Fruit fly (Drosophila melanogaster): ENCODE measurements around the gene Smyd5.

The Smyd5 gene

dm6 chr3R:21203660-21204499 lies 14.7 kb downstream of the Smyd5 start (continued):
- no peak for TF ChIP-seq Doc3 (GFP tag; IDR thresholded peaks at IDR 0.05; ENCODE audit: partially characterized antibody)
- peak; percentile 84 for TF ChIP-seq chm (GFP tag; IDR thresholded peaks at IDR 0.05)
- TF ChIP-seq CG1024 (GFP tag; IDR thresholded peaks at IDR 0.05) = peak; percentile 39; the same call in 1 of the 2 replicates
- peak; percentile 25 for TF ChIP-seq grn (GFP tag; optimal IDR thresholded peaks at IDR 0.05)
- TF ChIP-seq fd64A (GFP tag; optimal IDR thresholded peaks at IDR 0.05) = peak; percentile 96
- no peak for TF ChIP-seq MESR4 (GFP tag; optimal IDR thresholded peaks at IDR 0.05)
- TF ChIP-seq esg (GFP tag; conservative IDR thresholded peaks at IDR 0.05) = no peak
- TF ChIP-seq shn (GFP tag; optimal IDR thresholded peaks at IDR 0.05) = no peak
- peak; percentile 96 for TF ChIP-seq HLHmδ (GFP tag; optimal IDR thresholded peaks at IDR 0.05)
- TF ChIP-seq CG2875 (GFP tag; optimal IDR thresholded peaks at IDR 0.05) = peak; percentile 70
- TF ChIP-seq ken (GFP tag; IDR thresholded peaks at IDR 0.05) = peak; percentile 57; the same call in 2 of the 3 replicates
- no peak for TF ChIP-seq hb (GFP tag; IDR thresholded peaks at IDR 0.05; ENCODE audit: partially characterized antibody)
- TF ChIP-seq Mad (GFP tag; optimal IDR thresholded peaks at IDR 0.05) = no peak
- no peak for TF ChIP-seq Jarid2 (GFP tag; optimal IDR thresholded peaks at IDR 0.05)
- TF ChIP-seq Spps (tag; optimal IDR thresholded peaks at IDR 0.05) = peak; percentile 66
- peak; percentile 52 for TF ChIP-seq onecut (GFP tag; IDR thresholded peaks at IDR 0.05)
- TF ChIP-seq CG12155 (GFP tag; optimal IDR thresholded peaks at IDR 0.05) = no peak
- TF ChIP-seq sqz (GFP tag; optimal IDR thresholded peaks at IDR 0.05) = peak; percentile 90
- TF ChIP-seq unc-4 (GFP tag; IDR thresholded peaks at IDR 0.05; ENCODE audit: partially characterized antibody) = 0 out of 2 replicates have a peak, but pooled peaks have one; percentile 26
- no peak for TF ChIP-seq CG9215 (GFP tag; IDR thresholded peaks at IDR 0.05)
- peak; percentile 97 for TF ChIP-seq z (GFP tag; IDR thresholded peaks at IDR 0.05)
- TF ChIP-seq grau (tag; optimal IDR thresholded peaks at IDR 0.05) = no peak
- no peak for TF ChIP-seq nmo (GFP tag; optimal IDR thresholded peaks at IDR 0.05)
- TF ChIP-seq CG17802 (tag; optimal IDR thresholded peaks at IDR 0.05) = no peak
- no peak for TF ChIP-seq Ssrp (tag; optimal IDR thresholded peaks at IDR 0.05)
- TF ChIP-seq CG16863 (GFP tag; optimal IDR thresholded peaks at IDR 0.05) = no peak
- no peak for TF ChIP-seq Oaz (GFP tag; IDR thresholded peaks at IDR 0.05)
- no peak for TF ChIP-seq knrl (GFP tag; IDR thresholded peaks at IDR 0.05; ENCODE audit: partially characterized antibody)
- TF ChIP-seq Gug (GFP tag; IDR thresholded peaks at IDR 0.05) = no peak
- no peak for TF ChIP-seq lov (optimal IDR thresholded peaks at IDR 0.05)
- 0 out of 3 replicates have a peak, but pooled peaks have one; percentile 72 for TF ChIP-seq lov (GFP tag; IDR thresholded peaks at IDR 0.05)
- peak; percentile 58 for TF ChIP-seq CG6854 (GFP tag; optimal IDR thresholded peaks at IDR 0.05)
- TF ChIP-seq Nf-YB (GFP tag; optimal IDR thresholded peaks at IDR 0.05) = peak; percentile 27
- TF ChIP-seq CG11247 (GFP tag; IDR thresholded peaks at IDR 0.05) = peak; percentile 22; the same call in 1 of the 2 replicates
- no peak for TF ChIP-seq cg (GFP tag; optimal IDR thresholded peaks at IDR 0.05)

dm6 chr3R:21203135-21203534 lies 15.5 kb downstream of the Smyd5 start:
- TF ChIP-seq nerfin-1 (tag; optimal IDR thresholded peaks at IDR 0.05) (no peak), Sox102F (GFP tag; optimal IDR thresholded peaks at IDR 0.05) (no peak), CG17385 (GFP tag; optimal IDR thresholded peaks at IDR 0.05) (peak; percentile 15), HmgZ (tag; optimal IDR thresholded peaks at IDR 0.05) (peak; percentile 48), exex (tag; optimal IDR thresholded peaks at IDR 0.05) (peak; percentile 16), Bgb (GFP tag; IDR thresholded peaks at IDR 0.05; ENCODE audit: partially characterized antibody) (peak; percentile 55), CG7928 (GFP tag; optimal IDR thresholded peaks at IDR 0.05) (no peak), bbx (GFP tag; IDR thresholded peaks at IDR 0.05; ENCODE audit: partially characterized antibody) (peak; percentile 41; the same call in 1 of the 2 replicates), kah (GFP tag; optimal IDR thresholded peaks at IDR 0.05) (peak; percentile 57), pho (GFP tag; optimal IDR thresholded peaks at IDR 0.05) (peak; percentile 10), CTCF (GFP tag; optimal IDR thresholded peaks at IDR 0.05) (peak; percentile 69), lilli (GFP tag; optimal IDR thresholded peaks at IDR 0.05) (peak; percentile 2), CG8290 (GFP tag; optimal IDR thresholded peaks at IDR 0.05) (peak; percentile 49), CG8290 (tag; optimal IDR thresholded peaks at IDR 0.05) (peak; percentile 1 to 19), CG7372 (GFP tag; IDR thresholded peaks at IDR 0.05) (peak; percentile 51; the same call in 1 of the 2 replicates), Med (GFP tag) (peak; percentile 77), CG2199 (GFP tag; IDR thresholded peaks at IDR 0.05) (peak; percentile 91)
